Worm (Caenorhabditis elegans): ENCODE results near the gene mcp-1.

Gene mcp-1

DNA sequence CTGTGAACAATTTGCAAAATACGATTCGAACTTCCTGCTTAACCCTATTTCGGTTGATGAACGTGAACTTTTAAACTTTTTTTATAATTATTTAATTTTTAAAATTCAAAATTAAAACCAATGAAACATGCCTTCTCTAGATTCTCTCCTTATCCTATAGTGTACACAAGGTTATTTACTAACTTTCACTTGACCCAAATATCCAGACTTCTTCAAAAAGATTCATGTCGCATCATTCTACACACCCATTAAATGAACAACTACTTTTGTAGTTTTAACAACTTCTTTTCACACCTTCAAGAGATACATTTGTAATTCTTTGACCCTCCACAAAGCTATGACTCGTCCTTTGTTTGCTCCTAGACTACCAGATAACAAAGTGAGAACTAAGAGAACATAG lies 21.1 kb downstream of the mcp-1 start:
- TF ChIP-seq zag-1 (tag; optimal IDR thresholded peaks at IDR 0.05): no peak
- no peak for TF ChIP-seq egl-43 (GFP tag; IDR thresholded peaks at IDR 0.05)
- peak; percentile 34 for TF ChIP-seq aha-1 (tag)

DNA sequence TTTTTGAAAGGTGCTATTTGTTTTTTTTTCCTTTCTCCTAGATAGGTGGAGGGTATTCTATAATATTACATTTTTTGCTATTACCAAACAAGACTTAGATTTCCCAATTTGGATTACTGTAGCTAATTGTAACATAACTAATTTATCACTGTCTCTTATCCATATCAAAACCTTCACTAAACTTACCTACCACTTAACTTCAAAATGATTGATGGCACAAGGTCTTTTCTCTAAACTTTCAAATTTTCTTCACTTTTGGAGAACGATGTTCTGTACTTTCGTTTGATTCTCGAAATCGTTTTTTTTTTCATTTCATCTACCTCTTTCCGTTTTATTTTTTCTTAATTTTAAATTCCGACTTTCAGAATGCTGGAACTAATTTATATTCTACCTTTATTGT lies 21.8 kb downstream of the mcp-1 start, which contains the start of gene dhs-16:
dhs-16 (plus strand) TSS at position 366 of the 400 bp plus-strand sequence.
- no peak for TF ChIP-seq daf-8 (GFP tag; IDR thresholded peaks at IDR 0.05)
- peak; percentile 94 for TF ChIP-seq aha-1 (tag)
- TF ChIP-seq unc-62 (GFP tag; optimal IDR thresholded peaks at IDR 0.05 in 1 of 2): peak in 1 of 2 experiments; percentile 41
- TF ChIP-seq unc-62 (tag; optimal IDR thresholded peaks at IDR 0.05): no peak

DNA sequence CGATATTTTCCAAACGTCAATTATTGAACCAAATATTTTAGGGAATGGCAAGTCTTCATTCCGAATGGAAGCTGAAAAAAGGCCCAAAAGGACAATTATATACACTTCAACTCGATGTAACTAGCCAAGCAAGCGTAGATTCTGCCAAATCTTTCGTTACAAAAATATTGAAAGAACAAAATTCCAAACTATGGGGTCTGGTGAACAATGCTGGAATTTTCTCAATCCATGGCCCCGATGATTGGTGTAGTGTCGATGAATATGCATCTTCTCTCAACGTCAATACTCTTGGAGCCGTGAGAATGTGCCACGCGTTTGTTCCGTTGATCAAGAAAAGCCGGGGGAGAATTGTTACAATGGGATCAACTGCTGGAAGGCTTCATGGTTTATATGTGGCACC lies 22.6 kb downstream of the mcp-1 start:
- TF ChIP-seq ceh-28 (tag; optimal IDR thresholded peaks at IDR 0.05) (no peak), zag-1 (tag; optimal IDR thresholded peaks at IDR 0.05) (no peak), rbr-2 (tag; optimal IDR thresholded peaks at IDR 0.05) (no peak), daf-8 (GFP tag; IDR thresholded peaks at IDR 0.05) (no peak), aha-1 (tag) (peak; percentile 83), unc-62 (GFP tag; optimal IDR thresholded peaks at IDR 0.05 in 1 of 2) (peak in 1 of 2 experiments; percentile 56), unc-62 (tag; optimal IDR thresholded peaks at IDR 0.05) (no peak), mdl-1 (tag; optimal IDR thresholded peaks at IDR 0.05) (no peak), daf-19 (GFP tag; conservative IDR thresholded peaks at IDR 0.05) (no peak), nhr-77 (tag; optimal IDR thresholded peaks at IDR 0.05) (no peak), nhr-25 (tag; optimal IDR thresholded peaks at IDR 0.05; ENCODE audit: borderline replicate concordance, insufficient read depth) (no peak), php-3 (GFP tag; IDR thresholded peaks at IDR 0.05) (no peak), ceh-32 (tag; optimal IDR thresholded peaks at IDR 0.05; ENCODE audit: poor library complexity) (no peak), duxl-1 (tag; optimal IDR thresholded peaks at IDR 0.05; ENCODE audit: poor library complexity) (no peak)

ce11 chrV:5986755-5987154 lies 25.1 kb downstream of the mcp-1 start, which contains the start of gene C10F3.7:
C10F3.7 (minus strand) TSS chrV:5986855.
- no peak for TF ChIP-seq daf-8 (GFP tag; IDR thresholded peaks at IDR 0.05)
- no peak for TF ChIP-seq F10B5.3 (tag; optimal IDR thresholded peaks at IDR 0.05)
- TF ChIP-seq ctbp-1 (GFP tag; IDR thresholded peaks at IDR 0.05): no peak
- no peak for TF ChIP-seq snpc-4 (tag; optimal IDR thresholded peaks at IDR 0.05)
- no peak for TF ChIP-seq nhr-42 (GFP tag; IDR thresholded peaks at IDR 0.05)
- TF ChIP-seq F44E2.7 (GFP tag; IDR thresholded peaks at IDR 0.05): no peak
- TF ChIP-seq ceh-44 (GFP tag; IDR thresholded peaks at IDR 0.05): no peak
- TF ChIP-seq lin-38 (GFP tag; IDR thresholded peaks at IDR 0.05): no peak
- TF ChIP-seq ZK337.2 (GFP tag; IDR thresholded peaks at IDR 0.05): no peak
- TF ChIP-seq dpl-1 (GFP tag; optimal IDR thresholded peaks at IDR 0.05): no peak
- TF ChIP-seq F49E8.2 (tag; optimal IDR thresholded peaks at IDR 0.05; ENCODE audit: borderline replicate concordance): no peak
- no peak for TF ChIP-seq F26F4.8 (GFP tag; conservative IDR thresholded peaks at IDR 0.05)

DNA sequence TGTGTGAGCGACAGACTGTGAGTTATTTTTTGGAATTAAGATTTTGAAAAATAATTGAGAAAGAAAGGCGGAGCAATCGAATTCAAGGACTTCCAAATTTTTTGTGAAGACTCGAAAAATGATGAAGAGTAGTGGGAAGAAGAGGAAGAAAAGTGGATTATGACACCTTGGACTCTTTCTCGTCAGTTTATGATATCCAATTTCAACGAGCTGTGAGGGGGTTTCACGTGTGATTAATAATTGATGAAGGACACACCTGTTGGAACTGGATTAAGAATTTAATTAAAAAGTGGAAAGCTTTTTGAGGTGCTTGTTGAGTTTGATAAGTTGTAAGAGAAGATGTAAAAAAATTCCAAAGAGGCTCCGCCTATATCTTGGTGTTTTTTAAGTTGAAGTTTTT lies 28.8 kb downstream of the mcp-1 start, which contains the start of gene fut-8:
fut-8 (minus strand) TSS at position 101 of the 400 bp plus-strand sequence.
- TF ChIP-seq duxl-1 (tag; optimal IDR thresholded peaks at IDR 0.05; ENCODE audit: poor library complexity): no peak
- peak in 1 of 2 experiments; percentile 1 for TF ChIP-seq unc-62 (GFP tag; optimal IDR thresholded peaks at IDR 0.05 in 1 of 2)
- no peak for TF ChIP-seq unc-62 (tag; optimal IDR thresholded peaks at IDR 0.05)

- no peak for TF ChIP-seq snpc-4 (tag; optimal IDR thresholded peaks at IDR 0.05)
- TF ChIP-seq mxl-3 (GFP tag; optimal IDR thresholded peaks at IDR 0.05): peak; percentile 34
- TF ChIP-seq aha-1 (tag): peak; percentile 96
- TF ChIP-seq lim-7 (GFP tag; IDR thresholded peaks at IDR 0.05): no peak
- TF ChIP-seq dve-1 (tag; optimal IDR thresholded peaks at IDR 0.05; ENCODE audit: insufficient read depth): peak; percentile 24
- peak in 1 of 2 experiments; percentile 7 for TF ChIP-seq hif-1 (tag; optimal IDR thresholded peaks at IDR 0.05)
- TF ChIP-seq Y105C5A.15 (GFP tag; IDR thresholded peaks at IDR 0.05): no peak
- TF ChIP-seq Y5F2A.4 (GFP tag; optimal IDR thresholded peaks at IDR 0.05): no peak
- peak; percentile 61 for TF ChIP-seq pqm-1 (tag; optimal IDR thresholded peaks at IDR 0.05)
- TF ChIP-seq T20F7.1 (GFP tag; optimal IDR thresholded peaks at IDR 0.05): peak; percentile 30
- peak in 1 of 2 experiments; percentile 97 for TF ChIP-seq unc-62 (GFP tag; optimal IDR thresholded peaks at IDR 0.05 in 1 of 2)
- no peak for TF ChIP-seq unc-62 (tag; optimal IDR thresholded peaks at IDR 0.05)
- TF ChIP-seq Y75B8A.6 (GFP tag; IDR thresholded peaks at IDR 0.05): no peak
- peak; percentile 49; the same call in 1 of the 2 replicates for TF ChIP-seq ceh-20 (GFP tag; IDR thresholded peaks at IDR 0.05)
- TF ChIP-seq zag-1 (tag; optimal IDR thresholded peaks at IDR 0.05): no peak
- TF ChIP-seq mdl-1 (tag; optimal IDR thresholded peaks at IDR 0.05): peak in 1 of 2 experiments; percentile 43
- TF ChIP-seq hlh-30 (tag; optimal IDR thresholded peaks at IDR 0.05; ENCODE audit: insufficient read depth): peak; percentile 78
- TF ChIP-seq ctbp-1 (GFP tag; IDR thresholded peaks at IDR 0.05): peak; percentile 56; the same call in 1 of the 2 replicates
- peak; percentile 3 for TF ChIP-seq nhr-77 (tag; optimal IDR thresholded peaks at IDR 0.05)
- TF ChIP-seq ceh-28 (tag; optimal IDR thresholded peaks at IDR 0.05): peak; percentile 27
- TF ChIP-seq rbr-2 (tag; optimal IDR thresholded peaks at IDR 0.05): peak; percentile 49
These were observed 30.0 kb downstream of the mcp-1 start for ce11 chrV:5991490-5992069.

All from whole organism, L4 larva.